Fruit fly (Drosophila melanogaster) whole organism, wandering third instar larva: Measurements from ENCODE around the gene CG10353.

ENCODE experiments used
- CG32264 ChIP-seq: fragments of 200-800 bp; sonication (Bioruptor generic); optimal IDR thresholded peaks from 2 replicates; lab custom pipeline; 2016; ENCODE audit warnings: missing biosample characterization, missing genetic modification characterization
- Mio ChIP-seq: sonication (Bioruptor generic); optimal IDR thresholded peaks from 2 replicates; lab custom pipeline; 2016; ENCODE audit warnings: missing biosample characterization, missing genetic modification characterization
- Myc ChIP-seq: fragments of >200 bp; optimal IDR thresholded peaks from 2 replicates; lab custom pipeline; 2017
- brk ChIP-seq: fragments of 200-800 bp; sonication (Bioruptor generic); optimal IDR thresholded peaks from 2 replicates; lab custom pipeline; 2016; ENCODE audit warnings: missing biosample characterization, mild to moderate bottlenecking, missing genetic modification characterization
- ey ChIP-seq: fragments of 200-800 bp; sonication (Bioruptor generic); optimal IDR thresholded peaks from 2 replicates; lab custom pipeline; 2016; ENCODE audit warnings: missing biosample characterization, missing genetic modification characterization
- h ChIP-seq: fragments of 200-800 bp; sonication (Bioruptor generic); optimal IDR thresholded peaks from 3 replicates; lab custom pipeline; 2016; ENCODE audit warnings: missing biosample characterization, mild to moderate bottlenecking, missing genetic modification characterization
- sage ChIP-seq: fragments of 200-800 bp; sonication (Bioruptor generic); optimal IDR thresholded peaks from 2 replicates; lab custom pipeline; 2016; ENCODE audit warnings: missing biosample characterization, mild to moderate bottlenecking, missing genetic modification characterization

DNA sequence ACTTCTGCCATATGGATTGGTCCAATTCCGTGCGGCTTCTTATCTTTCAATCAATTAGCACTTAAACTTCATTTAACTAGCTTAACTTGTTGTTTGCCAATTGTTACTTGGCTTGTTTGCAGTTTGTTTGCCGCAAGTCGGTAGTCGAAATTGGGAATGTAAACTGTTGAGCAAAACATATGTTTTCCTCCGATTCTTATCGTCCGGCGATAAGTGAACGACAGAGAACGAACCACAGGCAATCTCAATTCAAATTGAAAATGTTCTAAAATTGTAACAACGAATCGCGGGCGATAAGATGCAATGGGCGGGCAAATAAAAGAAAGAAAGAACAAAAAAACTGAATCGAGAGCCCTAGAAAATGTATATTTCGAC, 28.5 kb downstream of the CG10353 start:
- TF ChIP-seq sage (GFP tag; lab: Kevin White, UChicago) = no peak
- TF ChIP-seq Myc (lab: Kevin White, UChicago) = no peak
- no peak for TF ChIP-seq ey
- no peak for TF ChIP-seq CG32264 (GFP tag; lab: Kevin White, UChicago)
- TF ChIP-seq h = no peak
- no peak for TF ChIP-seq brk (GFP tag; lab: Kevin White, UChicago)
- no peak for TF ChIP-seq Mio (GFP tag; lab: Kevin White, UChicago)
